Worm (Caenorhabditis elegans) whole organism, L1 larva: ENCODE data around the gene F14D7.18.

Experiments
- alr-1 ChIP-seq: fragments of 200-800 bp; sonication (Bioruptor generic); optimal IDR thresholded peaks from 2 replicates; lab custom pipeline; 2018; ENCODE audit warnings: borderline replicate concordance, mild to moderate bottlenecking, missing genetic modification characterization, missing compliant biosample characterization
- aly-2 ChIP-seq: fragments of 150-350 bp; optimal IDR thresholded peaks from 2 replicates; lab custom pipeline; 2014; ENCODE audit warnings: missing biosample characterization, missing genetic modification characterization
- ama-1 ChIP-seq: fragments of 150-350 bp; optimal IDR thresholded peaks from 2 replicates; lab custom pipeline; 2014
- blmp-1 ChIP-seq: fragments of 150-350 bp; optimal IDR thresholded peaks from 2 replicates; lab custom pipeline; 2014; ENCODE audit warnings: missing biosample characterization, missing genetic modification characterization
- ceh-8 ChIP-seq: fragments of 200-800 bp; sonication (Bioruptor generic); optimal IDR thresholded peaks from 2 replicates; lab custom pipeline; 2018; ENCODE audit warnings: mild to moderate bottlenecking, missing genetic modification characterization, moderate library complexity, missing compliant biosample characterization
- grh-1 ChIP-seq: fragments of 200-800 bp; sonication (Bioruptor generic); IDR thresholded peaks from 2 replicates; pipeline ENCODE4 v1.3.6; 2022; ENCODE audit warnings: missing genetic modification reagents, missing genetic modification characterization, missing compliant biosample characterization
- lsy-2 ChIP-seq, 2 experiments: fragments of 150-350 bp; optimal IDR thresholded peaks; 2 replicates each; lab custom pipeline; 2014; ENCODE audit warnings: missing biosample characterization in 2 of 2, missing genetic modification characterization in 2 of 2
- nhr-11 ChIP-seq: fragments of 150-350 bp; optimal IDR thresholded peaks from 2 replicates; lab custom pipeline; 2014; ENCODE audit warnings: missing biosample characterization, missing genetic modification characterization
- nhr-28 ChIP-seq: fragments of 150-350 bp; optimal IDR thresholded peaks from 2 replicates; lab custom pipeline; 2014; ENCODE audit warnings: missing biosample characterization, missing genetic modification characterization
- rnt-1 ChIP-seq: sonication (generic microtip); optimal IDR thresholded peaks from 2 replicates; lab custom pipeline; 2016; ENCODE audit warnings: mild to moderate bottlenecking, missing genetic modification characterization, moderate library complexity, missing compliant biosample characterization
- snpc-4 ChIP-seq: fragments of 150-350 bp; optimal IDR thresholded peaks from 2 replicates; lab custom pipeline; 2014; ENCODE audit warnings: missing biosample characterization, missing genetic modification characterization
- tbx-2 ChIP-seq: sonication (generic microtip); optimal IDR thresholded peaks from 2 replicates; lab custom pipeline; 2016; ENCODE audit warnings: missing genetic modification characterization, missing compliant biosample characterization
- unc-62 ChIP-seq: fragments of 150-350 bp; optimal IDR thresholded peaks from 2 replicates; lab custom pipeline; 2014; ENCODE audit warnings: missing biosample characterization, missing genetic modification reagents, missing genetic modification characterization

DNA sequence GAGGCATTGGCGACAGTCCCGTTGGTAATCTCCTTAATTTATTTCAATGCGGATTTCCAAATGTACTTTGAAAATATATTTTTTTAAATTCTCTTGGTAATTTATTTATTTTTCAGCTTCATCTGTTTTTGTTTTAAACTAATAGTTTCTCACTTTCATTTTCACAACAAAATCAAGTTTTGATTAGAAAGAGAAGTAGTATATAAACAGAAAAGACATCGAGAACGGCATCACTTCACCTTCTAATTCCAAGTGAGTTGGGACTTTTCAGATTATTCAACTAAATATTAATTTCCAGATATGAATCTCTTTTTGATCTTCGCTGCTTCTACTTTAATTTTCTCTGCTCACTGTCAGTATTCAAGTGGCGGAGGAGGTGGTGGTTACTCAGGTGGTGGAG, 29.7 kb upstream of the F14D7.18 start, which contains the start of gene F47B8.14:
- no peak for TF ChIP-seq blmp-1 (tag; lab: Kevin White, UChicago)
- TF ChIP-seq snpc-4 (tag; lab: Kevin White, UChicago): no peak
- no peak for TF ChIP-seq nhr-11 (tag; lab: Kevin White, UChicago)
- no peak for TF ChIP-seq rnt-1
- no peak for TF ChIP-seq lsy-2 (tag; optimal IDR thresholded peaks at IDR 0.05; lab: Kevin White, UChicago)
- no peak for TF ChIP-seq aly-2 (tag; lab: Kevin White, UChicago)
- no peak for TF ChIP-seq nhr-28 (tag; lab: Kevin White, UChicago)
- no peak for TF ChIP-seq alr-1 (tag; lab: Kevin White, UChicago)
- no peak for TF ChIP-seq unc-62 (GFP tag; lab: Kevin White, UChicago)
- no peak for TF ChIP-seq ama-1 (lab: Kevin White, UChicago)
- no peak for TF ChIP-seq tbx-2 (tag; lab: Kevin White, UChicago)
- no peak for TF ChIP-seq grh-1 (GFP tag; lab: Robert Waterston, UW)
- no peak for TF ChIP-seq ceh-8 (GFP tag; lab: Kevin White, UChicago)
